Worm (Caenorhabditis elegans) whole organism, L2 larva: Measurements from ENCODE around the gene tsp-16.

ENCODE experiments used
- lin-11 ChIP-seq: fragments of 150-350 bp; sonication (generic microtip); optimal IDR thresholded peaks from 2 replicates; lab custom pipeline; 2014; ENCODE audit warnings: missing biosample characterization, missing genetic modification characterization, inconsistent platforms, mixed read lengths
- lin-13 ChIP-seq: fragments of 150-350 bp; optimal IDR thresholded peaks from 2 replicates; lab custom pipeline; 2014; ENCODE audit warnings: missing biosample characterization, missing genetic modification reagents, missing genetic modification characterization
- lin-39 ChIP-seq: fragments of 150-350 bp; optimal IDR thresholded peaks from 2 replicates; lab custom pipeline; 2014; ENCODE audit warnings: missing biosample characterization, missing genetic modification reagents, missing genetic modification characterization
- lsy-2 ChIP-seq, 2 experiments: fragments of 150-350 bp in 1 of 2; sonication (generic microtip) in 1 of 2; optimal IDR thresholded peaks; 2 replicates each; lab custom pipeline; 2014 to 2017; ENCODE audit warnings: missing biosample characterization in 2 of 2, missing genetic modification characterization in 2 of 2
- nhr-23 ChIP-seq: fragments of 150-350 bp; optimal IDR thresholded peaks from 2 replicates; lab custom pipeline; 2014; ENCODE audit warnings: missing biosample characterization, missing genetic modification reagents, missing genetic modification characterization
- nhr-237 ChIP-seq: fragments of 150-350 bp; optimal IDR thresholded peaks from 2 replicates; lab custom pipeline; 2014; ENCODE audit warnings: missing biosample characterization, missing genetic modification characterization
- zag-1 ChIP-seq: fragments of 150-350 bp; optimal IDR thresholded peaks from 2 replicates; lab custom pipeline; 2014; ENCODE audit warnings: missing biosample characterization, missing genetic modification characterization

ce11 chrX:6996448-6996847 lies at the start of gene tsp-16, which contains the start of gene F01E11.20:
- TF ChIP-seq nhr-237 (tag; lab: Kevin White, UChicago) = no peak
- no peak for TF ChIP-seq lin-13 (GFP tag; lab: Kevin White, UChicago)
- TF ChIP-seq lin-11 = no peak
- no peak for TF ChIP-seq lin-39
- no peak for TF ChIP-seq zag-1 (tag; lab: Kevin White, UChicago)
- TF ChIP-seq lsy-2 (tag; optimal IDR thresholded peaks at IDR 0.05; lab: Kevin White, UChicago) = no peak
- TF ChIP-seq nhr-23 = no peak
